Fruit fly (Drosophila melanogaster): Measurements from ENCODE around the gene CG14322.

Gene CG14322

DNA sequence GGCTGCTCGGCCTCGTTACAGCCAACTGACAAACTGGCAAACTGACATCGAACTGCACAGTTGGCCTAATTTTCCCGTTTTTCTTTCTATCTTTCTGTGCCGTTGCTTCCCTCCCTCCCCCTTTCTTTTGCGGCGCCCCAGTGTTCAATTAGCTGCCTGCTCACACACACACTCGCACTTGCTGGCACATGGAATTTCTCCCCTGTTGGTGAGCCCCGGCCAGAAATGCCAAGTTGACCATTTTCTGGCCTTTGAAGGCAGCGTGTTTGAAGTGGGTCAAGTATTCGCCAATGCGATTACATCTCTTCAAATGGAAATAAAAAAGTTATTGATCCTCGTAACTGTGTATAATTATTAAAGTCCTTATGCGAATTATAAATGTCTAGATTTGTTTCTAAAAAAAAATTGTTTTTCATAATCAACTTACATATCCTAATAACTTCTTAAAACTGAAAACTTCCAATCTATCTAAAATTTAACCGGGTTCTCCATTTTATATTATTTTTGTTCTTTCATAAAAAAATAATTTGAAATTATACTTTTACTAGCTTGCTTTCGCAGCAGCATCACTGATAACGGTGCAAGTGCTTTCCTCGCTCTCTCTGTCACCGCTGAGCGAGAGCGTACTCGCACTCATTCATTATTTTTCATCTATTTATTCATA, 33.3 kb downstream of the CG14322 start (continued):
- TF ChIP-seq tin (GFP tag; optimal IDR thresholded peaks at IDR 0.05) (peak; percentile 13), CG10366 (GFP tag; IDR thresholded peaks at IDR 0.05) (no peak), Scr (GFP tag; IDR thresholded peaks at IDR 0.05; ENCODE audit: partially characterized antibody) (0 out of 2 replicates have a peak, but pooled peaks have one; percentile 0), CG10462 (GFP tag; optimal IDR thresholded peaks at IDR 0.05) (peak; percentile 44), zen2 (GFP tag; IDR thresholded peaks at IDR 0.05; ENCODE audit: partially characterized antibody) (no peak), sqz (GFP tag; optimal IDR thresholded peaks at IDR 0.05) (no peak), tna (GFP tag; IDR thresholded peaks at IDR 0.05; ENCODE audit: partially characterized antibody) (no peak), Dref (GFP tag; IDR thresholded peaks at IDR 0.05) (no peak), BEAF-32 (GFP tag; optimal IDR thresholded peaks at IDR 0.05) (no peak), CG12155 (GFP tag; optimal IDR thresholded peaks at IDR 0.05) (peak; percentile 37), CG2678 (tag; optimal IDR thresholded peaks at IDR 0.05) (peak; percentile 70), CG11723 (GFP tag; optimal IDR thresholded peaks at IDR 0.05) (peak; percentile 30), Awh (GFP tag; IDR thresholded peaks at IDR 0.05) (peak; percentile 23; the same call in 1 of the 2 replicates), Nf-YB (GFP tag; optimal IDR thresholded peaks at IDR 0.05) (no peak), CG12942 (GFP tag; optimal IDR thresholded peaks at IDR 0.05) (peak; percentile 38), Oli (tag; optimal IDR thresholded peaks at IDR 0.05) (peak; percentile 57), gfzf (GFP tag; optimal IDR thresholded peaks at IDR 0.05) (no peak), mam (GFP tag; optimal IDR thresholded peaks at IDR 0.05) (peak; percentile 4), Ssrp (tag; optimal IDR thresholded peaks at IDR 0.05) (peak; percentile 63), CoRest (tag; optimal IDR thresholded peaks at IDR 0.05) (peak; percentile 63), Trl (optimal IDR thresholded peaks at IDR 0.05) (peak; percentile 4 to 45), Trl (GFP tag; optimal IDR thresholded peaks at IDR 0.05) (no peak), E2f2 (GFP tag; IDR thresholded peaks at IDR 0.05) (no peak), CG1792 (GFP tag; optimal IDR thresholded peaks at IDR 0.05) (no peak), Asciz (GFP tag; optimal IDR thresholded peaks at IDR 0.05) (peak; percentile 57), CG7372 (GFP tag; IDR thresholded peaks at IDR 0.05) (no peak), Optix (GFP tag; IDR thresholded peaks at IDR 0.05) (no peak), ems (GFP tag; optimal IDR thresholded peaks at IDR 0.05) (peak; percentile 38), Eip74EF (GFP tag; optimal IDR thresholded peaks at IDR 0.05) (peak in 1 of 2 experiments; percentile 25), Vsx1 (GFP tag; optimal IDR thresholded peaks at IDR 0.05) (peak; percentile 83), NFAT (GFP tag; IDR thresholded peaks at IDR 0.05) (no peak), Ets65A (GFP tag) (peak; percentile 49), so (GFP tag; IDR thresholded peaks at IDR 0.05) (0 out of 3 replicates have a peak, but pooled peaks have one; percentile 19), CG8388 (GFP tag; optimal IDR thresholded peaks at IDR 0.05) (peak; percentile 52), lab (GFP tag; optimal IDR thresholded peaks at IDR 0.05) (no peak), danr (GFP tag; IDR thresholded peaks at IDR 0.05) (no peak), cato (GFP tag; optimal IDR thresholded peaks at IDR 0.05; ENCODE audit: borderline replicate concordance) (peak; percentile 9), sna (GFP tag; IDR thresholded peaks at IDR 0.05; ENCODE audit: partially characterized antibody) (no peak), knrl (GFP tag; IDR thresholded peaks at IDR 0.05; ENCODE audit: partially characterized antibody) (no peak), row (GFP tag; IDR thresholded peaks at IDR 0.05) (peak; percentile 82), CG1233 (GFP tag; optimal IDR thresholded peaks at IDR 0.05) (peak; percentile 34), org-1 (GFP tag; optimal IDR thresholded peaks at IDR 0.05) (peak; percentile 40), Stat92E (GFP tag; optimal IDR thresholded peaks at IDR 0.05) (no peak), CG3163 (GFP tag; optimal IDR thresholded peaks at IDR 0.05) (no peak), zfh2 (GFP tag; optimal IDR thresholded peaks at IDR 0.05) (peak; percentile 30), peb (GFP tag; IDR thresholded peaks at IDR 0.05) (no peak), bcd (GFP tag; optimal IDR thresholded peaks at IDR 0.05) (peak; percentile 19), ase (GFP tag; IDR thresholded peaks at IDR 0.05) (no peak), CG3281 (GFP tag; optimal IDR thresholded peaks at IDR 0.05) (peak; percentile 32)
